Fruit fly (Drosophila melanogaster) whole organism, adult: ENCODE data around the gene unc79.

Experiments
- CG12768 ChIP-seq: fragments of 200-800 bp; sonication (Bioruptor generic); optimal IDR thresholded peaks from 2 replicates; lab custom pipeline; 2017; ENCODE audit warnings: missing biosample characterization, missing genetic modification characterization, mild to moderate bottlenecking, moderate library complexity, missing genetic modification reagents
- CG14711 ChIP-seq: fragments of 200-800 bp; sonication (Bioruptor generic); optimal IDR thresholded peaks from 2 replicates; lab custom pipeline; 2018; ENCODE audit warnings: missing biosample characterization, mild to moderate bottlenecking, missing genetic modification characterization, moderate library complexity
- CG5204 ChIP-seq: fragments of 200-800 bp; sonication (Bioruptor generic); optimal IDR thresholded peaks from 2 replicates; lab custom pipeline; 2016; ENCODE audit warnings: missing biosample characterization, missing genetic modification characterization
- Clk ChIP-seq: fragments of 200-800 bp; sonication (Bioruptor generic); optimal IDR thresholded peaks from 2 replicates; lab custom pipeline; 2017; ENCODE audit warnings: missing biosample characterization, missing genetic modification characterization
- Crg-1 ChIP-seq: fragments of 200-800 bp; sonication (Bioruptor generic); optimal IDR thresholded peaks from 2 replicates; lab custom pipeline; 2016; ENCODE audit warnings: missing biosample characterization, missing genetic modification characterization
- bab1 ChIP-seq: fragments of 200-800 bp; sonication (Bioruptor generic); optimal IDR thresholded peaks from 3 replicates; lab custom pipeline; 2019; ENCODE audit warnings: missing biosample characterization, mild to moderate bottlenecking, missing genetic modification characterization, moderate library complexity
- cic ChIP-seq: fragments of 200-800 bp; sonication (Bioruptor generic); optimal IDR thresholded peaks from 2 replicates; lab custom pipeline; 2017; ENCODE audit warnings: missing biosample characterization, mild to moderate bottlenecking, missing genetic modification characterization, moderate library complexity
- kay ChIP-seq: fragments of 200-800 bp; sonication (Bioruptor generic); peaks from one replicate; lab custom pipeline; 2016; ENCODE audit warnings: missing biosample characterization, missing genetic modification characterization, borderline replicate concordance
- tj ChIP-seq: fragments of 200-800 bp; sonication (Bioruptor generic); optimal IDR thresholded peaks from 3 replicates; lab custom pipeline; 2017; ENCODE audit warnings: missing biosample characterization, mild to moderate bottlenecking, missing genetic modification characterization, moderate library complexity

DNA sequence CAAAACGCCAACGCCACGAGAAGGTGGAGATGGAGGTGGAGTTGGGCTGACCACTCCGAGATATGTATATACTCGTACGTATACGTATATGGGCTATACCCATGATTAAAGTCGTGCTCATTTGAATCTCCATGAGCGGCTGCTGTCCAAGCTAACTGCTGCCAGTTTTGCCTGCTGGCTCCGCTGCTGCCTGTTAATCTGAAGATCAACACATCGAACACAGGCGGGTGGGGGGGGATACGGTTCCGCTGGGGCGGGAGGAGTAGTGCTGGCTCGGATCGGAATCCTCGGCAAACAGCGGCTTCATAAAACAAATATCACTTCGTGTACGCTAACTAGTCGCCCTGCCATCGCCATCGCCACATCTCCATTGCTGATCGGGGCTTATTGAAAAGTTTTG, 30.2 kb upstream of the unc79 start:
- TF ChIP-seq tj (GFP tag; lab: Kevin White, UChicago) (no peak), CG12768 (GFP tag; lab: Kevin White, UChicago) (no peak), cic (GFP tag; lab: Kevin White, UChicago) (no peak), Crg-1 (no peak), bab1 (no peak), kay (GFP tag; lab: Kevin White, UChicago) (no peak), CG14711 (tag; lab: Kevin White, UChicago) (no peak), Clk (GFP tag; lab: Kevin White, UChicago) (no peak), CG5204 (GFP tag; lab: Kevin White, UChicago) (no peak)
